Worm (Caenorhabditis elegans) whole organism, young adult: ENCODE measurements around the gene F44E2.7.

Source experiments
- F10E7.11 ChIP-seq: sonication (generic microtip); optimal IDR thresholded peaks from 2 replicates; lab custom pipeline; 2017; ENCODE audit warnings: mild to moderate bottlenecking, missing genetic modification characterization, moderate library complexity, missing compliant biosample characterization
- F37B4.10 ChIP-seq: fragments of 200-800 bp; sonication (Bioruptor generic); IDR thresholded peaks from 2 replicates; pipeline ENCODE4 v1.3.6; 2022; ENCODE audit warnings: missing genetic modification characterization, missing compliant biosample characterization
- F39B2.1 ChIP-seq: fragments of 200-800 bp; sonication (Bioruptor generic); IDR thresholded peaks from 2 replicates; pipeline ENCODE4 v1.3.6; 2022; ENCODE audit warnings: missing genetic modification reagents, missing genetic modification characterization, missing compliant biosample characterization
- F55B11.4 ChIP-seq: sonication (generic microtip); optimal IDR thresholded peaks from 2 replicates; lab custom pipeline; 2016; ENCODE audit warnings: missing compliant biosample characterization, missing genetic modification characterization, borderline replicate concordance; ENCODE audit not compliant: insufficient read depth
- K11D2.4 ChIP-seq: fragments of 200-800 bp; sonication (Bioruptor generic); IDR thresholded peaks from 2 replicates; pipeline ENCODE4 v1.3.6; 2022; ENCODE audit warnings: missing genetic modification reagents, missing genetic modification characterization, missing compliant biosample characterization
- K12H6.12 ChIP-seq: fragments of 200-800 bp; sonication (Bioruptor generic); optimal IDR thresholded peaks from 2 replicates; lab custom pipeline; 2018; ENCODE audit warnings: mild to moderate bottlenecking, missing genetic modification characterization, missing compliant biosample characterization
- Y53G8AR.9 ChIP-seq: fragments of 200-800 bp; sonication (Bioruptor generic); conservative IDR thresholded peaks from 2 replicates; pipeline ENCODE4 v1.3.6; 2022; ENCODE audit warnings: missing genetic modification reagents, missing genetic modification characterization, missing compliant biosample characterization
- ZK185.1 ChIP-seq: sonication (generic microtip); optimal IDR thresholded peaks from 2 replicates; lab custom pipeline; 2016; ENCODE audit warnings: mild to moderate bottlenecking, missing genetic modification characterization, missing compliant biosample characterization; ENCODE audit not compliant: poor library complexity, severe bottlenecking
- aptf-2 ChIP-seq: fragments of 200-800 bp; sonication (Bioruptor generic); conservative IDR thresholded peaks from 2 replicates; pipeline ENCODE4 v1.3.6; 2022; ENCODE audit warnings: missing genetic modification reagents, missing genetic modification characterization, missing compliant biosample characterization
- cebp-1 ChIP-seq, 2 experiments: fragments of 200-800 bp in 1 of 2; sonication (Bioruptor generic) in 1 of 2; sonication (generic microtip) in 1 of 2; IDR thresholded peaks in 1 of 2; optimal IDR thresholded peaks in 1 of 2; 2 replicates each; pipeline versions ENCODE4 v1.3.6 to Lab custom; 2017 to 2022; ENCODE audit warnings: missing compliant biosample characterization in 2 of 2, missing genetic modification characterization in 2 of 2, mild to moderate bottlenecking in 1 of 2, missing genetic modification reagents in 1 of 2, moderate library complexity in 1 of 2
- ceh-91 ChIP-seq: fragments of 200-800 bp; sonication (Bioruptor generic); IDR thresholded peaks from 2 replicates; pipeline ENCODE4 v1.3.6; 2022; ENCODE audit warnings: missing genetic modification reagents, missing genetic modification characterization, missing compliant biosample characterization
- dox-1 ChIP-seq: fragments of 200-800 bp; sonication (Bioruptor generic); IDR thresholded peaks from 2 replicates; pipeline ENCODE4 v1.3.6; 2022; ENCODE audit warnings: missing genetic modification reagents, missing genetic modification characterization, missing compliant biosample characterization
- gei-17 ChIP-seq: fragments of 200-800 bp; sonication (Bioruptor generic); optimal IDR thresholded peaks from 2 replicates; lab custom pipeline; 2018; ENCODE audit warnings: mild to moderate bottlenecking, missing genetic modification characterization, missing compliant biosample characterization
- him-1 ChIP-seq: sonication (generic microtip); optimal IDR thresholded peaks from 2 replicates; lab custom pipeline; 2016; ENCODE audit warnings: missing genotype, missing genetic modification reagents, missing genetic modification characterization, missing compliant biosample characterization
- hlh-12 ChIP-seq: sonication (generic microtip); optimal IDR thresholded peaks from 2 replicates; lab custom pipeline; 2016; ENCODE audit warnings: missing genetic modification characterization, missing compliant biosample characterization
- hlh-26 ChIP-seq: fragments of 200-800 bp; sonication (Bioruptor generic); conservative IDR thresholded peaks from 2 replicates; pipeline ENCODE4 v1.3.6; 2022; ENCODE audit warnings: missing genetic modification reagents, missing genetic modification characterization, missing compliant biosample characterization
- hmg-20 ChIP-seq: fragments of 200-800 bp; sonication (Bioruptor generic); IDR thresholded peaks from 2 replicates; pipeline ENCODE4 v1.3.6; 2022; ENCODE audit warnings: missing genetic modification reagents, missing genetic modification characterization, missing compliant biosample characterization
- lin-40 ChIP-seq: sonication (generic microtip); optimal IDR thresholded peaks from 2 replicates; lab custom pipeline; 2016; ENCODE audit warnings: missing genetic modification characterization, mild to moderate bottlenecking, missing compliant biosample characterization, missing genotype, missing genetic modification reagents
- madf-6 ChIP-seq: fragments of 200-800 bp; sonication (Bioruptor generic); IDR thresholded peaks from 2 replicates; pipeline ENCODE4 v1.3.6; 2022; ENCODE audit warnings: missing genetic modification reagents, missing genetic modification characterization, missing compliant biosample characterization
- mxl-1 ChIP-seq: sonication (generic microtip); optimal IDR thresholded peaks from 2 replicates; lab custom pipeline; 2016; ENCODE audit warnings: missing genetic modification characterization, missing compliant biosample characterization
- nfya-1 ChIP-seq: sonication (generic microtip); optimal IDR thresholded peaks from 2 replicates; lab custom pipeline; 2017; ENCODE audit warnings: antibody characterized with exemption, missing compliant biosample characterization, missing genetic modification characterization, borderline replicate concordance; ENCODE audit not compliant: insufficient read depth
- nfyb-1 ChIP-seq: fragments of 200-800 bp; sonication (Bioruptor generic); IDR thresholded peaks from 2 replicates; pipeline ENCODE4 v1.3.6; 2022; ENCODE audit warnings: missing genetic modification reagents, missing genetic modification characterization, missing compliant biosample characterization
- pha-4 ChIP-seq: fragments of 150-350 bp; sonication (generic microtip); optimal IDR thresholded peaks from 2 replicates; lab custom pipeline; 2014; ENCODE audit warnings: missing biosample characterization, missing genetic modification reagents, missing genetic modification characterization
- repo-1 ChIP-seq: sonication (generic microtip); optimal IDR thresholded peaks from 2 replicates; lab custom pipeline; 2017; ENCODE audit warnings: mild to moderate bottlenecking, missing genetic modification characterization, missing compliant biosample characterization
- snpc-1.1 ChIP-seq: sonication (generic microtip); optimal IDR thresholded peaks from 2 replicates; lab custom pipeline; 2017; ENCODE audit warnings: missing genetic modification characterization, mild to moderate bottlenecking, missing compliant biosample characterization, antibody characterized with exemption, moderate library complexity, missing genotype, missing genetic modification reagents; ENCODE audit not compliant: insufficient read depth
- somi-1 ChIP-seq: fragments of 200-800 bp; sonication (Bioruptor generic); optimal IDR thresholded peaks from 2 replicates; lab custom pipeline; 2018; ENCODE audit warnings: mild to moderate bottlenecking, missing genetic modification characterization, missing compliant biosample characterization
- xnd-1 ChIP-seq: sonication (generic microtip); optimal IDR thresholded peaks from 2 replicates; lab custom pipeline; 2016; ENCODE audit warnings: missing genotype, missing genetic modification reagents, missing genetic modification characterization, missing compliant biosample characterization
- zim-3 ChIP-seq: sonication (generic microtip); optimal IDR thresholded peaks from 2 replicates; lab custom pipeline; 2017; ENCODE audit warnings: mild to moderate bottlenecking, missing genetic modification characterization, moderate library complexity, missing compliant biosample characterization
- ztf-18 ChIP-seq: sonication (generic microtip); optimal IDR thresholded peaks from 2 replicates; lab custom pipeline; 2016; ENCODE audit warnings: missing genotype, mild to moderate bottlenecking, missing genetic modification characterization, missing compliant biosample characterization
- ztf-28 ChIP-seq: fragments of 200-800 bp; sonication (Bioruptor generic); IDR thresholded peaks from 2 replicates; pipeline ENCODE4 v1.3.6; 2022; ENCODE audit warnings: missing genetic modification reagents, missing genetic modification characterization, missing compliant biosample characterization
- ztf-3 ChIP-seq: fragments of 200-800 bp; sonication (Bioruptor generic); optimal IDR thresholded peaks from 2 replicates; lab custom pipeline; 2018; ENCODE audit warnings: mild to moderate bottlenecking, missing genetic modification characterization, missing compliant biosample characterization

The F44E2.7 gene

ce11 chrIII:8824556-8824955, 23.7 kb downstream of the F44E2.7 start:
- TF ChIP-seq Y53G8AR.9 (GFP tag; lab: Robert Waterston, UW) (0 out of 2 replicates have a peak, but pooled peaks have one; percentile 19), K11D2.4 (GFP tag; lab: Robert Waterston, UW) (no peak)

- TF ChIP-seq mxl-1 (no peak), F37B4.10 (GFP tag; lab: Robert Waterston, UW) (no peak), hlh-26 (GFP tag; lab: Robert Waterston, UW) (no peak), cebp-1 (GFP tag; IDR thresholded peaks at IDR 0.05; lab: Robert Waterston, UW) (no peak), cebp-1 (tag; optimal IDR thresholded peaks at IDR 0.05; lab: Kevin White, UChicago) (no peak), hlh-12 (tag; lab: Kevin White, UChicago) (no peak), nfya-1 (tag; lab: Kevin White, UChicago) (no peak), K12H6.12 (no peak), F10E7.11 (tag; lab: Kevin White, UChicago) (no peak), ztf-3 (GFP tag; lab: Kevin White, UChicago) (no peak), nfyb-1 (GFP tag; lab: Robert Waterston, UW) (no peak), gei-17 (GFP tag; lab: Kevin White, UChicago) (no peak), ztf-18 (tag; lab: Kevin White, UChicago) (no peak)
Measured at ce11 chrIII:8818599-8818998, 29.7 kb downstream of the F44E2.7 start, which contains the start of gene pat-2. Gene pat-2 (plus strand): TSS chrIII:8818899.

- no peak for TF ChIP-seq snpc-1.1
- TF ChIP-seq zim-3: no peak
- no peak for TF ChIP-seq hlh-12 (tag; lab: Kevin White, UChicago)
- TF ChIP-seq F55B11.4 (tag; lab: Kevin White, UChicago): no peak
- no peak for TF ChIP-seq hmg-20 (GFP tag; lab: Robert Waterston, UW)
- no peak for TF ChIP-seq somi-1 (GFP tag; lab: Kevin White, UChicago)
- no peak for TF ChIP-seq aptf-2 (GFP tag; lab: Robert Waterston, UW)
- TF ChIP-seq dox-1 (GFP tag; lab: Robert Waterston, UW): no peak
- TF ChIP-seq xnd-1: no peak
- TF ChIP-seq ceh-91 (GFP tag; lab: Robert Waterston, UW): no peak
- no peak for TF ChIP-seq nfyb-1 (GFP tag; lab: Robert Waterston, UW)
- no peak for TF ChIP-seq mxl-1
- TF ChIP-seq F10E7.11 (tag; lab: Kevin White, UChicago): no peak
- no peak for TF ChIP-seq pha-4 (tag; lab: Kevin White, UChicago)
- no peak for TF ChIP-seq lin-40
- TF ChIP-seq F39B2.1 (GFP tag; lab: Robert Waterston, UW): no peak
- TF ChIP-seq ztf-28 (GFP tag; lab: Robert Waterston, UW): no peak
- no peak for TF ChIP-seq him-1 (tag; lab: Kevin White, UChicago)
- no peak for TF ChIP-seq madf-6 (GFP tag; lab: Robert Waterston, UW)
- TF ChIP-seq, all 124 proteins: peak for 0
Measured at ce11 chrIII:8815699-8816098, 32.6 kb downstream of the F44E2.7 start.

- TF ChIP-seq lin-40 (no peak), ZK185.1 (tag; lab: Kevin White, UChicago) (no peak), repo-1 (tag; lab: Kevin White, UChicago) (no peak)
Measured at ce11 chrIII:8811111-8811510, 37.2 kb downstream of the F44E2.7 start.
